Fruit fly (Drosophila melanogaster): ENCODE results near the gene Itpr.

Itpr gene

dm6 chr3R:5547464-5547943 is 30.6 kb downstream of the Itpr start, which contains the start of gene CG2519 (continued):
- peak; percentile 33 to 51 for TF ChIP-seq chif (GFP tag; optimal IDR thresholded peaks at IDR 0.05)
- peak; percentile 61 for TF ChIP-seq CG17829 (tag; optimal IDR thresholded peaks at IDR 0.05)
- TF ChIP-seq CG12744 (GFP tag; optimal IDR thresholded peaks at IDR 0.05) = no peak
- TF ChIP-seq Elba2 (GFP tag; optimal IDR thresholded peaks at IDR 0.05) = peak; percentile 88
- TF ChIP-seq CG4424 (GFP tag; optimal IDR thresholded peaks at IDR 0.05) = peak; percentile 48
- peak; percentile 96 for TF ChIP-seq Bgb (GFP tag; IDR thresholded peaks at IDR 0.05; ENCODE audit: partially characterized antibody)
- TF ChIP-seq al (GFP tag; IDR thresholded peaks at IDR 0.05) = peak; percentile 42; the same call in 1 of the 2 replicates
- peak; percentile 58 for TF ChIP-seq CG12155 (GFP tag; optimal IDR thresholded peaks at IDR 0.05)
- TF ChIP-seq Ada2b (GFP tag; IDR thresholded peaks at IDR 0.05) = peak; percentile 54; the same call in 1 of the 2 replicates
- TF ChIP-seq ken (GFP tag; IDR thresholded peaks at IDR 0.05) = peak; percentile 77
- 0 out of 2 replicates have a peak, but pooled peaks have one; percentile 14 for TF ChIP-seq danr (GFP tag; IDR thresholded peaks at IDR 0.05)
- TF ChIP-seq dan (GFP tag; IDR thresholded peaks at IDR 0.05) = no peak
- peak; percentile 13 for TF ChIP-seq Hr3 (GFP tag; optimal IDR thresholded peaks at IDR 0.05)
- peak; percentile 91 for TF ChIP-seq CG9932 (GFP tag; IDR thresholded peaks at IDR 0.05)
- peak; percentile 78 for TF ChIP-seq sob (GFP tag; IDR thresholded peaks at IDR 0.05)
- TF ChIP-seq CG2120 (GFP tag; optimal IDR thresholded peaks at IDR 0.05) = peak; percentile 81
- TF ChIP-seq tap (tag; optimal IDR thresholded peaks at IDR 0.05) = no peak
- TF ChIP-seq CG15601 (tag; optimal IDR thresholded peaks at IDR 0.05) = no peak
- peak; percentile 7 for TF ChIP-seq CG18011 (GFP tag; optimal IDR thresholded peaks at IDR 0.05)
- no peak for TF ChIP-seq Nf-YC (tag; optimal IDR thresholded peaks at IDR 0.05)
- TF ChIP-seq ro (GFP tag; IDR thresholded peaks at IDR 0.05) = no peak; the same call in 1 of the 2 replicates
- peak; percentile 23 for TF ChIP-seq CG17912 (GFP tag; optimal IDR thresholded peaks at IDR 0.05)
- TF ChIP-seq CG1233 (GFP tag; optimal IDR thresholded peaks at IDR 0.05) = no peak
- no peak for TF ChIP-seq fd102C (GFP tag; optimal IDR thresholded peaks at IDR 0.05)
- no peak for TF ChIP-seq CG1603 (tag; optimal IDR thresholded peaks at IDR 0.05)
- TF ChIP-seq ems (GFP tag; optimal IDR thresholded peaks at IDR 0.05) = peak; percentile 72
- TF ChIP-seq pum (GFP tag; optimal IDR thresholded peaks at IDR 0.05) = peak; percentile 39
- TF ChIP-seq CG10431 (GFP tag; optimal IDR thresholded peaks at IDR 0.05) = no peak
- no peak for TF ChIP-seq ash1 (GFP tag; optimal IDR thresholded peaks at IDR 0.05)
- no peak for TF ChIP-seq h (optimal IDR thresholded peaks at IDR 0.05)
- TF ChIP-seq Side (GFP tag; optimal IDR thresholded peaks at IDR 0.05) = peak; percentile 65
- TF ChIP-seq cwo (GFP tag; optimal IDR thresholded peaks at IDR 0.05) = no peak
- TF ChIP-seq nmo (GFP tag; optimal IDR thresholded peaks at IDR 0.05) = no peak
- TF ChIP-seq Adf1 (GFP tag; IDR thresholded peaks at IDR 0.05) = peak; percentile 69
- no peak for TF ChIP-seq PHDP (tag; optimal IDR thresholded peaks at IDR 0.05)
- TF ChIP-seq Spps (tag; optimal IDR thresholded peaks at IDR 0.05) = no peak
- no peak for TF ChIP-seq CG17568 (GFP tag; optimal IDR thresholded peaks at IDR 0.05)
- TF ChIP-seq CG17802 (tag; optimal IDR thresholded peaks at IDR 0.05) = no peak
- TF ChIP-seq GATAe (GFP tag; conservative IDR thresholded peaks at IDR 0.05) = no peak
- 0 out of 3 replicates have a peak, but pooled peaks have one; percentile 17 for TF ChIP-seq z (GFP tag; IDR thresholded peaks at IDR 0.05)
- peak; percentile 82 for TF ChIP-seq CHES-1-like (GFP tag; optimal IDR thresholded peaks at IDR 0.05)
- peak; percentile 34; the same call in 1 of the 2 replicates for TF ChIP-seq CG10959 (GFP tag; IDR thresholded peaks at IDR 0.05)
- no peak for TF ChIP-seq hth (optimal IDR thresholded peaks at IDR 0.05)
- TF ChIP-seq Dfd (GFP tag; optimal IDR thresholded peaks at IDR 0.05) = no peak
- no peak for TF ChIP-seq abd-A (tag; optimal IDR thresholded peaks at IDR 0.05)
- TF ChIP-seq CG7786 (GFP tag; optimal IDR thresholded peaks at IDR 0.05) = peak; percentile 58
